Fruit fly (Drosophila melanogaster) S2 (cell line): ENCODE results near the gene CG13053.

ENCODE experiments used
- CG8478 ChIP-seq: fragments of >200 bp; optimal IDR thresholded peaks from 2 replicates; lab custom pipeline; 2018
- CTCF ChIP-seq, 2 experiments: fragments of >200 bp; optimal IDR thresholded peaks; 2 replicates each; lab custom pipeline; 2018

CG13053 gene

DNA sequence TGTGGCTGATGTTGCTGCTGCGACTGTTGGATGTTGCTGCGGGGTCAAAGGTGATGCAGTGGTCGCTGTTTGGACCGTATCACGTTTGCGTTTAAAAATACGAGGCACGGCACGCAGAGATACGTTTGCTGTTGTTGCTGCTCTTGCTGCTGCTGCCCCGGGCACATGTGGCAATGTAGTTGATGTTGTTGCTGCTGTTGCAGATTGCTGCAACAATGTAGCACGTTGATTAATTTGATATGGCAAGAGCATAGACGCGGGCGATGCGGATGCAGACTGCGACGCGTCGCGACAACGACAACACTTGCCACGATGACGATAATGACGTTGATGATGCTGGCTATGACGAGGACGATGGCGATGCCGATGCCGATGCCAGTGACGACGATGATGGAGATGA, 46.3 kb downstream of the CG13053 start:
- TF ChIP-seq CTCF (optimal IDR thresholded peaks at IDR 0.05; lab: Kevin White, UChicago) (no peak), CG8478 (lab: Kevin White, UChicago) (no peak)

DNA sequence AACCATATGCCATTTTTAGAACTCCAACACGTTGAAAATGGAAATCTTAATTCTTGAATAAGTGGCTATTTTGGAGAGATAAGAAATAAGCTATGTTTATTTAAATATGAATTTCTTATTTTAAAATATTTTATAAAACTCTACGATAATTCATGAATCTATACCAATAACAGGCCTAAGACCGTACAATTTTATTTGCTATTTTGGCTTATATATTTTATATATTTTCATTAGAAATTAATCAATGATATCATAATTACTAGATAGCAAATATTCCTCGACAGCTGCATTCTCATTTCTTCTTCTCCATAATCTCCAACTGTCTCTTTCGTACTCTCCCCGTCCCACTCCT, 47.6 kb downstream of the CG13053 start:
- TF ChIP-seq CG8478 (lab: Kevin White, UChicago) = no peak
- no peak for TF ChIP-seq CTCF (optimal IDR thresholded peaks at IDR 0.05; lab: Kevin White, UChicago)

DNA sequence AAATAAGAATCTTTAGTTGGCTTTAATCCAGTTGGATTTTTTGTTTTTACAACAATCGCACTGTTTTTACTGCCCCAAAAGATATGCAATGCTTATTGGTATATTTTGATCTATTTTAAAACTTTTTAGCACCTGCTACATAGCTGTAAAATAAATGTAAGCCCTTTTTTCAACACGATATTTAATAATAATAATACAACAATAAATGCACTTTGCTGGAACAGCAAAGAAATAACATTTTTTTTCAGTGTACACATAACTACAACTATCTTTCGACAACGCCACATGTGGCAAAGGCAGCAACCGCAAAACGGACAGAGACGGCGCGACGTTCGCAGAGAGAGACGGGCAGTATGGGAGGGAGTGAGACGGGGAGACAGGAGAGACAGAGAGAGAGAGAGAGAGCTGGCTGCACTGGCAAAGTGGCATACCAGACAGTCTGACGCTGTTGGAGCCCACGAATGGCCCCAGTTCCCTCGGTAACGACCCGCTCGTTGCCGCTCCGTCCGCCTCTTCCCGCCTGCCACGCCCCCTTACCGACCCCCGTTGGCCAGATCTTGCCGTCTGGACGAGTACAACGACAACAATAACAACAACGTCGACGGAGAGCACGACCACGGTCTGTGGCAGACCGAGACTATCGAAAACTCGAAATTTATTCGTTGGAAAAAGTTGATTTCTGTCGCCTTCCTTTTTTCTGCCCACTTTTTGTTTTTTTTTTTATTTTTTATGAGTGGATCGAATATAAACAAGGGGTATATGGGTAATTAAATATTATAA, 48.2 kb downstream of the CG13053 start:
- no peak for TF ChIP-seq CG8478 (lab: Kevin White, UChicago)
- TF ChIP-seq CTCF (optimal IDR thresholded peaks at IDR 0.05; lab: Kevin White, UChicago) = no peak

DNA sequence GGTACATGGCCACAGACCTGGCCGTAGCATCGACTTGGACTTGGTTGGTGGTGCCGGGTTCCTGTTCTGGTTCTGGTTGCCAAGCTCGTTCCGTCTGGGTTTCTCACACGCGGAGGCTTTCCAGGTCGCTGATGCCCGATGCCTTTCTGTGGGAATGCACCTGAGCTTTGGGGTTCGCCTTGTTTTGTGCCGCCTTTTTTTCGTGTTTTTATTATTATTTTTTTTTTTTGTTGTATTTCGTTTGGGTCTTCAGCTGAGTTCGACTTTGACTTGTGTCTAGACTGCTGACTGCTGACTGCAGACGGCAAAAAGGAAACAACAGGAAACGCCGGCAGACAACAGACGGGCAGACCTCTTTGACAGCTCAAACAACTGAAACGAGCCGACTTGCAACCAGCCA, 49.9 kb downstream of the CG13053 start:
- no peak for TF ChIP-seq CTCF (optimal IDR thresholded peaks at IDR 0.05; lab: Kevin White, UChicago)
- TF ChIP-seq CG8478 (lab: Kevin White, UChicago) = no peak
